Fruit fly (Drosophila melanogaster): ENCODE results near the gene CG7920.
A peak's percentile ranks its signal among the peaks of the same experiment; 100 is the strongest.

The CG7920 gene

DNA sequence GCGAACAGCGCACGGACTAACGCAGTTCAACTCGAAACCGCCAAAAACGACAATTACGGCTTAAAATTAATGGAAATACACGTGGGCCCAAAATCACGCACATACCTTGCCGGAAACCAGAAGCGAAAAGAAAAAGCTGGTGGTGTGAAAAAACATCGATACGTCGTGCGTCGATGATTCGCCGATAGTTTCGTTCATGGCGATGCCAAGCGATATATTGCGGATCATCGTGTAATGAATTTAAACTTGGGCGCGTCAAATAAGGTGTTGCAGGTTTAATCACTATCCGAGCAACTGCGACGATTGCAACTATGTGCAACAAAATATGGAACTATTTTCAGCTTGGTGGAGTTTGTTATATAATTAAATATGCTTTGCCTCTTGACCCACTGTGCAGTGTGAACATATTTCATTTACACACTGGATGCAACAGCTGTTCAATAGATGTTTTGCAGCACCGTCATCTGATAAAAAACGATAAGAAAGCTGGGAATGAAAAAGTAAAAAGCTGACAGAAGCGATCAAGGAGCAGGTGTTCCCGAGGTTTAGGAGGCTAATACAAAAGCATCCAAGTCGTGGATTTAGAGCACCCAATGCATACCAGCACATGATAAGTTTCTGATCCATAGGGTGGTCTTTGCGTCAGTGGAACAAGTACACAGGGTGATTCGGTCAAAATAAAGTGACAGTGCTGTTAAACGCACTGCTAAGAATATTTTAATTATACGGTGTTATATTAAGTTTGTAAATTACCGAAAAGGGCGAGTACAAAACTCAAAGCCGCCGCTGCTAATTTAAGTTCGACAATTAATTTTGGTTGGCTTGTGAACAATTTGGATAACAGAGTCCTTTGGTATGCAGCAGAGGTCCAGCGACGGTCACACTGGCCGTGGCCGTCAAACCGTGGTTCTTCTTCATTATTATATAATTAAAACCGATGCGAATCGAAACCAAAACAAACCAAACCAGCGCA is 31.2 kb upstream of the CG7920 start, which contains the start of the genes RpL32 and CG7943 (continued):
- TF ChIP-seq Meics (GFP tag; optimal IDR thresholded peaks at IDR 0.05) (peak; percentile 97), insv (GFP tag; optimal IDR thresholded peaks at IDR 0.05) (peak in 1 of 2 experiments; percentile 74), pan (optimal IDR thresholded peaks at IDR 0.05) (no peak), pan (GFP tag; optimal IDR thresholded peaks at IDR 0.05 in 1 of 2, IDR thresholded peaks at IDR 0.05 in 1 of 2) (peak in 1 of 2 experiments; percentile 96), dimm (GFP tag; IDR thresholded peaks at IDR 0.05) (peak; percentile 86), pros (GFP tag; optimal IDR thresholded peaks at IDR 0.05) (peak; percentile 54), kay (GFP tag; optimal IDR thresholded peaks at IDR 0.05) (peak; percentile 75), CG6813 (GFP tag; optimal IDR thresholded peaks at IDR 0.05) (peak; percentile 93), CG4404 (GFP tag; IDR thresholded peaks at IDR 0.05) (peak; percentile 93), stwl (tag; optimal IDR thresholded peaks at IDR 0.05) (peak; percentile 79), unc-4 (GFP tag; IDR thresholded peaks at IDR 0.05; ENCODE audit: partially characterized antibody) (peak; percentile 99), CG7963 (GFP tag; IDR thresholded peaks at IDR 0.05; ENCODE audit: partially characterized antibody) (peak; percentile 100), CG42726 (GFP tag; IDR thresholded peaks at IDR 0.05; ENCODE audit: partially characterized antibody) (peak; percentile 100), CG10543 (GFP tag; optimal IDR thresholded peaks at IDR 0.05) (peak; percentile 97), CG13624 (GFP tag; optimal IDR thresholded peaks at IDR 0.05) (peak; percentile 95), ERR (GFP tag; optimal IDR thresholded peaks at IDR 0.05) (peak; percentile 91), sens (GFP tag) (peak; percentile 97), zen2 (GFP tag; IDR thresholded peaks at IDR 0.05; ENCODE audit: partially characterized antibody) (peak; percentile 100), CG11093 (GFP tag; IDR thresholded peaks at IDR 0.05) (peak; percentile 87), cwo (GFP tag; optimal IDR thresholded peaks at IDR 0.05) (peak; percentile 82), CG7987 (GFP tag; optimal IDR thresholded peaks at IDR 0.05) (peak; percentile 98), CG10462 (GFP tag; optimal IDR thresholded peaks at IDR 0.05) (peak; percentile 56), CTCF (GFP tag; optimal IDR thresholded peaks at IDR 0.05) (peak; percentile 67), lbe (GFP tag; optimal IDR thresholded peaks at IDR 0.05) (peak; percentile 95), NFAT (GFP tag; IDR thresholded peaks at IDR 0.05) (no peak; the same call in 1 of the 2 replicates), CG16813 (GFP tag; IDR thresholded peaks at IDR 0.05; ENCODE audit: partially characterized antibody) (peak; percentile 100), sima (GFP tag; optimal IDR thresholded peaks at IDR 0.05) (peak; percentile 97), Opbp (GFP tag; IDR thresholded peaks at IDR 0.05; ENCODE audit: partially characterized antibody) (peak; percentile 100), CG7372 (GFP tag; IDR thresholded peaks at IDR 0.05) (peak; percentile 94), CG5953 (GFP tag; IDR thresholded peaks at IDR 0.05) (peak; percentile 92), ab (GFP tag; optimal IDR thresholded peaks at IDR 0.05) (peak; percentile 79), CG14965 (GFP tag; optimal IDR thresholded peaks at IDR 0.05; ENCODE audit: borderline replicate concordance) (peak; percentile 79), CG17612 (GFP tag; IDR thresholded peaks at IDR 0.05) (peak; percentile 82), ase (GFP tag; IDR thresholded peaks at IDR 0.05) (peak; percentile 94), CG17361 (GFP tag; IDR thresholded peaks at IDR 0.05) (peak; percentile 96), Fer3 (tag; optimal IDR thresholded peaks at IDR 0.05) (peak; percentile 95), CG11504 (tag; optimal IDR thresholded peaks at IDR 0.05) (peak; percentile 90), CG3163 (GFP tag; optimal IDR thresholded peaks at IDR 0.05) (peak; percentile 78), Drgx (GFP tag; IDR thresholded peaks at IDR 0.05) (peak; percentile 87), gem (tag; optimal IDR thresholded peaks at IDR 0.05) (peak; percentile 90), CG10979 (tag; optimal IDR thresholded peaks at IDR 0.05) (peak; percentile 88), ATbp (GFP tag; optimal IDR thresholded peaks at IDR 0.05) (peak; percentile 83), pho (GFP tag; optimal IDR thresholded peaks at IDR 0.05) (peak; percentile 93), B-H2 (GFP tag; optimal IDR thresholded peaks at IDR 0.05) (peak; percentile 95), Awh (GFP tag; IDR thresholded peaks at IDR 0.05) (peak; percentile 86), Dp (GFP tag; optimal IDR thresholded peaks at IDR 0.05) (peak; percentile 78), inv (GFP tag; IDR thresholded peaks at IDR 0.05; ENCODE audit: partially characterized antibody) (peak; percentile 100), CG2116 (GFP tag; optimal IDR thresholded peaks at IDR 0.05) (peak; percentile 95)
